Worm (Caenorhabditis elegans) whole organism, L3 larva: ENCODE data around the gene C11H1.5.

ENCODE experiments used
- R02D3.7 ChIP-seq: fragments of 150-350 bp; optimal IDR thresholded peaks from 2 replicates; lab custom pipeline; 2014; ENCODE audit warnings: missing biosample characterization, missing genetic modification characterization
- ZK546.5 ChIP-seq: sonication (generic microtip); optimal IDR thresholded peaks from 2 replicates; lab custom pipeline; 2017; ENCODE audit warnings: missing biosample characterization, missing genetic modification characterization
- ama-1 ChIP-seq: fragments of 150-350 bp; optimal IDR thresholded peaks from 2 replicates; lab custom pipeline; 2018
- ceh-16 ChIP-seq: sonication (generic microtip); optimal IDR thresholded peaks from 2 replicates; lab custom pipeline; 2017; ENCODE audit warnings: missing biosample characterization, missing genetic modification characterization
- ceh-28 ChIP-seq: fragments of 150-350 bp; optimal IDR thresholded peaks from 2 replicates; lab custom pipeline; 2014; ENCODE audit warnings: missing biosample characterization, missing genetic modification reagents, missing genetic modification characterization
- ceh-9 ChIP-seq: sonication (generic microtip); optimal IDR thresholded peaks from 2 replicates; lab custom pipeline; 2018; ENCODE audit warnings: missing biosample characterization, missing genetic modification characterization
- daf-12 ChIP-seq: fragments of 150-350 bp; optimal IDR thresholded peaks from 2 replicates; lab custom pipeline; 2014; ENCODE audit warnings: missing biosample characterization, missing genetic modification reagents, missing genetic modification characterization
- egl-5 ChIP-seq: fragments of 150-350 bp; optimal IDR thresholded peaks from 2 replicates; lab custom pipeline; 2017; ENCODE audit warnings: missing biosample characterization, missing genetic modification reagents, missing genetic modification characterization, inconsistent platforms
- elt-1 ChIP-seq: fragments of 150-350 bp; optimal IDR thresholded peaks from 2 replicates; lab custom pipeline; 2014; ENCODE audit warnings: missing biosample characterization, missing genetic modification characterization
- elt-2 ChIP-seq: sonication (generic microtip); optimal IDR thresholded peaks from 2 replicates; lab custom pipeline; 2016; ENCODE audit warnings: missing genetic modification reagents, mild to moderate bottlenecking, missing genetic modification characterization, missing compliant biosample characterization
- elt-3 ChIP-seq, 3 experiments: fragments of 150-350 bp in 1 of 3; sonication (generic microtip) in 2 of 3; optimal IDR thresholded peaks; 2 replicates in 2 of 3; 4 replicates in 1 of 3; lab custom pipeline; 2014 to 2017; ENCODE audit warnings: missing biosample characterization in 3 of 3, missing genetic modification characterization in 3 of 3
- eor-1 ChIP-seq, 2 experiments: fragments of 150-350 bp; optimal IDR thresholded peaks; 2 replicates each; lab custom pipeline; 2014 to 2018; ENCODE audit warnings: missing biosample characterization in 2 of 2, missing genetic modification characterization in 2 of 2
- fkh-10 ChIP-seq: sonication (generic microtip); optimal IDR thresholded peaks from 2 replicates; lab custom pipeline; 2017; ENCODE audit warnings: missing biosample characterization, missing genetic modification reagents, missing genetic modification characterization
- fkh-2 ChIP-seq: fragments of 150-350 bp; optimal IDR thresholded peaks from 2 replicates; lab custom pipeline; 2014; ENCODE audit warnings: missing biosample characterization, missing genetic modification reagents, missing genetic modification characterization
- fos-1 ChIP-seq: fragments of 150-350 bp; optimal IDR thresholded peaks from 2 replicates; lab custom pipeline; 2014; ENCODE audit warnings: missing biosample characterization, missing genetic modification characterization
- hmg-11 ChIP-seq: sonication (generic microtip); optimal IDR thresholded peaks from 2 replicates; lab custom pipeline; 2016; ENCODE audit warnings: missing genetic modification characterization, missing compliant biosample characterization
- jun-1 ChIP-seq: fragments of 150-350 bp; optimal IDR thresholded peaks from 2 replicates; lab custom pipeline; 2014; ENCODE audit warnings: missing biosample characterization, missing genetic modification reagents, missing genetic modification characterization
- lin-15B ChIP-seq: fragments of 150-350 bp; optimal IDR thresholded peaks from 2 replicates; lab custom pipeline; 2014; ENCODE audit warnings: missing biosample characterization, missing genetic modification characterization
- lin-39 ChIP-seq: fragments of 150-350 bp; optimal IDR thresholded peaks from 2 replicates; lab custom pipeline; 2018; ENCODE audit warnings: missing biosample characterization, missing genetic modification reagents, missing genetic modification characterization
- lsy-12 ChIP-seq: sonication (generic microtip); optimal IDR thresholded peaks from 2 replicates; lab custom pipeline; 2016; ENCODE audit warnings: mild to moderate bottlenecking, missing genetic modification characterization, missing compliant biosample characterization
- mdl-1 ChIP-seq: fragments of 150-350 bp; optimal IDR thresholded peaks from 2 replicates; lab custom pipeline; 2014; ENCODE audit warnings: missing biosample characterization, missing genetic modification characterization
- mml-1 ChIP-seq: fragments of 150-350 bp; sonication (generic microtip); optimal IDR thresholded peaks from 3 replicates; lab custom pipeline; 2014; ENCODE audit warnings: missing biosample characterization, missing genetic modification characterization
- nfya-1 ChIP-seq: sonication (generic microtip); optimal IDR thresholded peaks from 2 replicates; lab custom pipeline; 2017; ENCODE audit warnings: missing genetic modification characterization, mild to moderate bottlenecking, missing compliant biosample characterization, antibody characterized with exemption, moderate library complexity; ENCODE audit not compliant: insufficient read depth
- nhr-11 ChIP-seq: fragments of 150-350 bp; optimal IDR thresholded peaks from 2 replicates; lab custom pipeline; 2014; ENCODE audit warnings: missing biosample characterization, missing genetic modification characterization
- nhr-12 ChIP-seq: fragments of 150-350 bp; optimal IDR thresholded peaks from 2 replicates; lab custom pipeline; 2014; ENCODE audit warnings: missing biosample characterization, missing genetic modification characterization
- nhr-23 ChIP-seq: fragments of 150-350 bp; optimal IDR thresholded peaks from 2 replicates; lab custom pipeline; 2014; ENCODE audit warnings: missing biosample characterization, missing genetic modification reagents, missing genetic modification characterization
- nhr-237 ChIP-seq: fragments of 150-350 bp; optimal IDR thresholded peaks from 2 replicates; lab custom pipeline; 2014; ENCODE audit warnings: missing biosample characterization, missing genetic modification characterization
- nhr-28 ChIP-seq: fragments of 150-350 bp; optimal IDR thresholded peaks from 2 replicates; lab custom pipeline; 2014; ENCODE audit warnings: missing biosample characterization, missing genetic modification characterization
- nhr-43 ChIP-seq: sonication (generic microtip); optimal IDR thresholded peaks from 2 replicates; lab custom pipeline; 2016; ENCODE audit warnings: mild to moderate bottlenecking, missing genetic modification characterization, missing compliant biosample characterization; ENCODE audit not compliant: poor library complexity, severe bottlenecking
- nhr-76 ChIP-seq: fragments of 150-350 bp; sonication (generic microtip); optimal IDR thresholded peaks from 5 replicates; lab custom pipeline; 2014; ENCODE audit warnings: missing biosample characterization, missing genetic modification characterization
- nhr-77 ChIP-seq: fragments of 150-350 bp; optimal IDR thresholded peaks from 2 replicates; lab custom pipeline; 2014; ENCODE audit warnings: missing biosample characterization, missing genetic modification characterization
- pqm-1 ChIP-seq: fragments of 150-350 bp; optimal IDR thresholded peaks from 2 replicates; lab custom pipeline; 2017; ENCODE audit warnings: missing biosample characterization, missing genetic modification characterization, inconsistent platforms
- skn-1 ChIP-seq: fragments of 150-350 bp; optimal IDR thresholded peaks from 2 replicates; lab custom pipeline; 2014; ENCODE audit warnings: missing biosample characterization, missing genetic modification characterization
- snpc-4 ChIP-seq: fragments of 150-350 bp; optimal IDR thresholded peaks from 2 replicates; lab custom pipeline; 2014; ENCODE audit warnings: missing biosample characterization, missing genetic modification characterization
- unc-39 ChIP-seq: sonication (generic microtip); optimal IDR thresholded peaks from 4 replicates; lab custom pipeline; 2017; ENCODE audit warnings: missing biosample characterization, missing genetic modification characterization
- unc-62 ChIP-seq: fragments of 150-350 bp; sonication (generic microtip); optimal IDR thresholded peaks from 4 replicates; lab custom pipeline; 2014; ENCODE audit warnings: missing biosample characterization, missing genetic modification reagents, missing genetic modification characterization
- ztf-11 ChIP-seq: fragments of 150-350 bp; optimal IDR thresholded peaks from 2 replicates; lab custom pipeline; 2014; ENCODE audit warnings: missing biosample characterization, missing genetic modification characterization
- ztf-4 ChIP-seq: fragments of 150-350 bp; optimal IDR thresholded peaks from 2 replicates; lab custom pipeline; 2014; ENCODE audit warnings: missing biosample characterization, missing genetic modification characterization

C11H1.5 gene

ce11 chrX:14296559-14296958 is 6.4 kb downstream of the C11H1.5 start, which contains the start of gene madd-3:
Gene madd-3 (minus strand): TSS chrX:14296659.
- TF ChIP-seq nhr-11 (no peak), elt-1 (tag; lab: Kevin White, UChicago) (no peak), nhr-76 (tag; lab: Kevin White, UChicago) (no peak), nhr-12 (tag; lab: Kevin White, UChicago) (no peak), unc-39 (tag; lab: Kevin White, UChicago) (no peak), nhr-237 (no peak), fos-1 (no peak), lin-15B (tag; lab: Kevin White, UChicago) (no peak), nhr-77 (tag; lab: Kevin White, UChicago) (no peak), jun-1 (tag; lab: Kevin White, UChicago) (no peak), ceh-28 (tag; lab: Kevin White, UChicago) (no peak)

- TF ChIP-seq nhr-12 (tag; lab: Kevin White, UChicago) (no peak), egl-5 (no peak), ceh-16 (tag; lab: Kevin White, UChicago) (no peak), mdl-1 (tag; lab: Kevin White, UChicago) (no peak), nfya-1 (tag; lab: Kevin White, UChicago) (no peak), elt-1 (tag; lab: Kevin White, UChicago) (no peak), snpc-4 (tag; lab: Kevin White, UChicago) (no peak), nhr-77 (tag; lab: Kevin White, UChicago) (no peak), nhr-237 (no peak), daf-12 (tag; lab: Kevin White, UChicago) (no peak), skn-1 (tag; lab: Kevin White, UChicago) (no peak), nhr-23 (tag; lab: Kevin White, UChicago) (no peak), ZK546.5 (tag; lab: Kevin White, UChicago) (no peak), hmg-11 (no peak), ztf-4 (tag; lab: Kevin White, UChicago) (no peak), R02D3.7 (tag; lab: Kevin White, UChicago) (no peak), lin-15B (tag; lab: Kevin White, UChicago) (no peak)
These were observed 10.3 kb downstream of the C11H1.5 start for ce11 chrX:14292632-14293031.

- TF ChIP-seq nfya-1 (tag; lab: Kevin White, UChicago) (no peak), nhr-76 (tag; lab: Kevin White, UChicago) (no peak)
These were observed 13.0 kb downstream of the C11H1.5 start for ce11 chrX:14289993-14290392.

- TF ChIP-seq mml-1 = no peak
- TF ChIP-seq ZK546.5 (tag; lab: Kevin White, UChicago) = no peak
- TF ChIP-seq unc-39 (tag; lab: Kevin White, UChicago) = no peak
- TF ChIP-seq nhr-237 = no peak
- TF ChIP-seq nfya-1 (tag; lab: Kevin White, UChicago) = peak; percentile 14
- TF ChIP-seq lin-15B (tag; lab: Kevin White, UChicago) = no peak
- TF ChIP-seq mdl-1 (tag; lab: Kevin White, UChicago) = no peak
- TF ChIP-seq fkh-2 (tag; lab: Kevin White, UChicago) = no peak
- TF ChIP-seq pqm-1 (tag; lab: Kevin White, UChicago) = no peak
- no peak for TF ChIP-seq nhr-12 (tag; lab: Kevin White, UChicago)
- no peak for TF ChIP-seq unc-62
- no peak for TF ChIP-seq nhr-28 (tag; lab: Kevin White, UChicago)
- TF ChIP-seq eor-1 (tag; optimal IDR thresholded peaks at IDR 0.05; lab: Kevin White, UChicago) = no peak
- TF ChIP-seq nhr-11 = peak; percentile 89
- peak; percentile 9 for TF ChIP-seq lin-39 (tag; lab: Kevin White, UChicago)
- no peak for TF ChIP-seq ceh-28 (tag; lab: Kevin White, UChicago)
- no peak for TF ChIP-seq R02D3.7 (tag; lab: Kevin White, UChicago)
- no peak for TF ChIP-seq jun-1 (tag; lab: Kevin White, UChicago)
These were observed 15.1 kb downstream of the C11H1.5 start for ce11 chrX:14287888-14288287.

ce11 chrX:14281526-14281925 is 21.5 kb downstream of the C11H1.5 start, which contains the start of gene E02H4.2:
Gene E02H4.2 (minus strand): TSS chrX:14281626.
- TF ChIP-seq nfya-1 (tag; lab: Kevin White, UChicago) = no peak
- TF ChIP-seq ztf-11 (tag; lab: Kevin White, UChicago) = no peak
- TF ChIP-seq eor-1 (tag; optimal IDR thresholded peaks at IDR 0.05; lab: Kevin White, UChicago) = no peak
- TF ChIP-seq mdl-1 (tag; lab: Kevin White, UChicago) = no peak
- TF ChIP-seq elt-3 (tag; optimal IDR thresholded peaks at IDR 0.05; lab: Kevin White, UChicago) = no peak
- TF ChIP-seq R02D3.7 (tag; lab: Kevin White, UChicago) = no peak
- TF ChIP-seq nhr-43 (tag; lab: Kevin White, UChicago) = no peak
- TF ChIP-seq snpc-4 (tag; lab: Kevin White, UChicago) = no peak
- no peak for TF ChIP-seq lsy-12 (tag; lab: Kevin White, UChicago)
- TF ChIP-seq unc-62 = no peak
- no peak for TF ChIP-seq skn-1 (tag; lab: Kevin White, UChicago)
- no peak for TF ChIP-seq nhr-76 (tag; lab: Kevin White, UChicago)
- no peak for TF ChIP-seq elt-2 (tag; lab: Kevin White, UChicago)
- TF ChIP-seq fkh-10 (GFP tag; lab: Kevin White, UChicago) = no peak
- TF ChIP-seq ceh-9 (tag; lab: Kevin White, UChicago) = no peak
- TF ChIP-seq fkh-2 (tag; lab: Kevin White, UChicago) = no peak
- TF ChIP-seq nhr-237 = no peak
- TF ChIP-seq ama-1 (lab: Kevin White, UChicago) = no peak
- TF ChIP-seq nhr-12 (tag; lab: Kevin White, UChicago) = no peak
